Fruit fly (Drosophila melanogaster): Measurements from ENCODE around the gene CG18302.

CG18302 gene

DNA sequence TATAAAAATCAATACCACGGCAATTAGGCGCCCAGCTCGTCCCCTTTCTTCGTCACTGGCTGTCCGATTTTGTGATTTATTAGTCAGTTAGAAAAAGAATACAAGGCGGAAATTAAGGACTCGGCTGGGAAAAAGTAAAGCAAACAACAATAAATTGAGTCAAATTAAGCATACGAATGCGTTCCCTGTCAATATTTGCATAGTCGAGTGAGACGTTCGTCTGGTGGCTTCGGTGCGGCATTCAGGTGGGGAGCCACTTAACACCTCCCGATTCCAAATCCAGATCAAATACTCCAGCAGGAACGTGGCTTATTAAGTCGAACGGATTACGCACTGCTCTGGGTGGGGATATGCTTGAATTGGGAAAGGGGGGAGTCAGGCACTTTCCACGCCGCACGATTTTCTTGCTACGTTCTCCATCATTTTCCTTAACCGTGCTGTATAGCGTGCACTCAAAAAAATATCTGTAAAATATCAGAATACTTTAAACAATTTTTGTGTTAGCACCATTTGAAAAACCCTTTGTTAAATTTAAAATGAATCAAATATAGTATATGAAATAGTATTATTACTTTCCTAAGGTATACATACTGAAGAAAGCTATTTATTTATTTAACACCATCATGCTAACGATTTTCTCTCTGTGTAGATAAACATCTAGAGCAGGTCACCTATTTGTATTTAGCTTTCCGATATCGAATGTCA, 9.1 kb downstream of the CG18302 start:
- TF ChIP-seq CG17801 (GFP tag; optimal IDR thresholded peaks at IDR 0.05; ENCODE audit: partially characterized antibody) = no peak

DNA sequence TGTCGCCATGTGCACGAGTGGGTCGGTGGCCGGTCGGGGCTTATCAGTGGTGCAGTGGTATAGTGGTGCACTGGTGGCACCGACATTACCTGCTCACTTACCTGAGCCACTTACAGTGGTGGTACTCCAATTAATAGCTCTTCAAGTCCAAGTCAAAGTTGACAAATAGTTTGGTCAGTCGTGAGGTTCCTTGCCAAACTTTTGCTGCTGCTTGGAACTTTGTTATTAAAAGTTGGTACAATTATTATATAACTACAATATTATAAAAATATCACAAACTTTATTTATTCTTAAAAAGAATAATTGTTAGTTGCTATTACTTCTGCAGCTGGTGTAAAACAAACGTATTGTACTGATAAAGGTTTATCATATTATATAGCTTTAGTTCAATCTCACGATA, 9.9 kb downstream of the CG18302 start:
- no peak for TF ChIP-seq CG17801 (GFP tag; optimal IDR thresholded peaks at IDR 0.05; ENCODE audit: partially characterized antibody)

DNA sequence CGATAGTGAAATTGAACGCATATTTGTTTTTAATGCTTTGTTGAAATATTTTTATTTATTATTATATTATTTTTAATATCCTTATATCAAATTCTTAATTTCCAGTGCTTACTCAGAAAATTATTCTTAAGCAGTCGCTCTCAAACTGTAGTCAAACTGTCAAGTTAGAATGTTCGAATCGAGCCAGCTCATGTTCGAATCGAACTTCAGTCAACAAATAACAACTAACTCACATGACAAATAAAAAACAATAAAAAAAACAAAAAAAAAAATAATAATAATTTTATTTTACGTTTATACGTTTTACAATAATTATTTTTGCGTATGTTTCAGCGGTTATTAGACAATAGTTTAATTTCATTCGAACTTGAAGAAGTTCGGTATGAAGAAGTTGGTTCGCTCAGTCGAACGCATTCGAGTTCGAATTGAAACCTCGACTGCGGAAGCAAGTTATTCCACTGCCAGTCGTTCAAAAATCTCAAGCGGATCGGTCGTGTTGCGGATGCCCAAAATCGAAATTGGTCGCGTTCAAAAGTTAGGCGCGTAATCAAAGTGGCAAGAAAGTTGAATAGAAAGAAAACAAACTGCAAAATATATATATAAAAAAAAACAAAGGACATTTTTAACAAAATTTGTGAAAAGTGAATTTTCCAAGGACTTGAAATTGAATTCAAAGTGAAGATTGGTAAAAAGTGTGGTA, 10.4 kb downstream of the CG18302 start, which contains the start of gene Trim9:
Trim9 (plus strand) TSS at position 463 of the 700 bp plus-strand sequence.
- no peak for TF ChIP-seq CG17801 (GFP tag; optimal IDR thresholded peaks at IDR 0.05; ENCODE audit: partially characterized antibody)

DNA sequence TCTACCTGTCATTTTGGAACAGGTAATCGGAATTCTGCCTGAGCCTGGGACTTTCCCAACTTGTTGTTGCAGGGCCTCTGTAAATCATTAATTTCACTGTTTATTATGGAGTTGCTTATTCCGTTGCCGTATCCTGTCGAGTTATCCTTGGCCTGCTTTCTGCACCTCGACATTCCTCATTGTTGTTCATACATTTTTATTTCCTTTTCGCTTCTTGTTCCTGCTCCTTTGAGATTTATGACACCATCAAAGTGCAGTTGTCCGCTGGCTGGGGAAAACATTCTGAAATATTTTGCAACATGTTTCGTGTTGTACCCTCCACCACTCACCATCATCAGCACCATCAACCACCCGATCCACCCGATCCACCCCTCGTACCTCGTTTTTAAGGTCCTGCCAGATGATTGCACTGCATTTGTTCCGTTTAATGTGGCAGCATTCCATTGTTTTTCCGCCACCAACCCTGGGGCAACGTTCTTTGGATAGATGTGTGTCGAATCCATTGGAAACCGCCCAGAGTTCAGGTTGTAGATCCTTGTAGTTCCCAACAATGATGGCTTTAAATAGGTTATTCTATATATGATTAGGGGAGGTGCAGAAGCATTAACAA, 14.8 kb downstream of the CG18302 start:
- TF ChIP-seq CG17801 (GFP tag; optimal IDR thresholded peaks at IDR 0.05; ENCODE audit: partially characterized antibody) = no peak

DNA sequence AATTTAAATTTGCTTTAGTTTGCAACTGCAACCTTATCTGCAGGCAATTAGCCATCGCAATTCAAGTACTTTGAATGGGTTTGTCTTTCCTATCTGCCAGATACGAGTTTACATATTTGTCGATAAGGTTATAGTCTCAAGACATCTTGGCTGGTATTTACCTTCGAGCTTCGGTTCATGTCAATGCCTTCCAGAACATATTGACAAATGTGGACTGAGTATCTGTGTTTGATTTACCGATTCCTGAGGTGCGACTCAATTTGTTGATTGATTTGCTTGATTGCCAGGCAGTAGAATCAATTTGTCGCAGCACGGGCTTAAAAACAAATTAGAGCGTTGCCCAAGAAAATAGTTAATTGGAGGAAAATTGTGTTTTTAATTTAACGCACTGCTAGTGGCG, 18.7 kb downstream of the CG18302 start:
- no peak for TF ChIP-seq CG17801 (GFP tag; optimal IDR thresholded peaks at IDR 0.05; ENCODE audit: partially characterized antibody)

DNA sequence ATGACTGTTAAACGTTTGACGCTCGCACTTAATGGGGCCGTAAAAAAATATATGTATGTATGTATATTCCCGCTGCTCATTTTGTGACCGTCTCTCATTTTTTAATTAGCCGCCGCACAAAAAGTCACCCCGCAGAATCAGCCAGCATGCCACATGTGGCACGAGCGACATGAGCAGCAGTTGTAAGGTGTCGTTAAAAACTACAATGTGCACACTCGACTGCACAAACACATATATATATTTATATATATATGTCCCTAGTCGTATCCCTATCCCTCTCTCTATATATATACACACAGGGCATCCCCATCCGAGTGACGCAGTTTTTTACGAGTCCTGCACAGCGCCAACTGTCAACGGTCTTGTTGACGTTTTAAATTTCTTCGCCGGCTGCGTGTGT, 19.6 kb downstream of the CG18302 start:
- TF ChIP-seq CG17801 (GFP tag; optimal IDR thresholded peaks at IDR 0.05; ENCODE audit: partially characterized antibody) = no peak

DNA sequence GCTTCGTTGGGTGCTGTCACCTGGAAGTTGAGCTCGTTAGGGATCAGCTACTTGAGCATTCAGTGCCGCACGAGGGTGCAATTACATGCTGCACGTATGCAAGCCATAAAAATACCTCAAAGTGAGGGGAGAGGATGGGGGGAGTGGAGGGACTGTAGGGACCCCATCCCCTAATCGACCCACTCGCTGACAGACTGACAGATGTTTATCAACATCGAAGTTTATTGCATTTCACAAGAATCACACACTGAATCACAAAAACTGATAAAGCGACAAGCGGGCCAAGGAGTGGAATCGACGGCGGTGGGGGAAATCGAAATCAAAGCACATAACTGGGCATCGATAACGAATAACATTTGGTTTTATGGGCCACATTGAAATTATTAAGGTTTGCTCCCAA, 20.6 kb downstream of the CG18302 start:
- TF ChIP-seq CG17801 (GFP tag; optimal IDR thresholded peaks at IDR 0.05; ENCODE audit: partially characterized antibody) = no peak

DNA sequence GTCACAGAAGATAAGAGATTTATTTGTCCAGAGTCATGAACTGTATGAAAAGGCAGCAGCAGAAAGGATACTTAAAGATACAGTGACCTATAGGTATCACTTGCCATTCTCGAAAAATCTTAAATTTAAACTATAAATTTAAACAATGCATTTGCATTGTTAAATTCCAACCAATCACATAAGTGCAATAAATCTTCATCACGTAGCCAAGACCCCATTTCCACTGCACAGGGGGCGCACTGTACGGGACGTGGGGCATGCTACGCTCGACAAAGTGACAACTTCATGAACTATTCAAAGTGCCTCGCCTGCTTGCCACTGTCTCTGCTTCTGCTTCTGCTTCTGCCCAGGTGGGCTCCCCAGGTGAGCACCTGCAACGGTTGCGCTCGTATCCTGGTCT, 21.1 kb downstream of the CG18302 start:
- TF ChIP-seq CG17801 (GFP tag; optimal IDR thresholded peaks at IDR 0.05; ENCODE audit: partially characterized antibody) = no peak

DNA sequence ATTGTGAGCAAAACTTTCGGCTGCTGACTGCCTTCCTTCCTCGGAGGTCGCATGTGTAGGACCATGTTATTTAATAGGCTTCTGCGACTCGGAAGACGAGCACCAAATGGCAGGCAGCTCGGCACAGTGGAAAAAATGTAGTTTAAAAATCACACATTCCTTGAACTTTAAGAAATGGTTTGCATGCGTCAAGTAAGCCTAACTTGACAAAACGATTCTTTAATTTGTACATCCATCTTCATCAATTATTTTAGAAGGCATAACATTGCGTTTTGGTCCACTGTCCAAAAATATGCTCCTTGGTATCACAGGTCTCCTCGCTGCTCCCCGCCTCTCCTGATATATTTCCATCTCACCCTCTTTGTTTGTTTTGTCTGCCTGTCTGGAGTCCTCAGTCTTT, 31.6 kb downstream of the CG18302 start:
- TF ChIP-seq CG17801 (GFP tag; optimal IDR thresholded peaks at IDR 0.05; ENCODE audit: partially characterized antibody) = no peak

DNA sequence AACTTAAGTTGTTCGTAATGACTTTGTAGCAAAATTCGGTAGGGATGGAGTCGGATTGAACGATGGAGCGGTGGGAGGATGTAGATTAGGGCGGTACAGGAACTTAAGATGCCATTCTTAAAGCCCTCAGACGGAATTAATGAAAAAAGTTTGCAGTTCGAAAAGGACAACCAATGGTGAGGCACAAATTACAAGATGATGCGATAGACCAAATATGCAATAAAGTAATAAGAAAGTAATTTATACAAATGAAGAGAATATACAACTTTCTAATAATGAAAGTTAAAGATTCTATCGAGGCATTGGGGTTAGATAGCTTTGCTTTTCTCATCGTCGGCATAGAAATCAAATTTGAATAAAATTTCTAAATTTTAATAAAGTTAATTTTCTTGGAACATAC, 32.8 kb downstream of the CG18302 start, which contains the start of gene CG6138:
CG6138 (plus strand) TSS at position 301 of the 400 bp plus-strand sequence.
- no peak for TF ChIP-seq CG17801 (GFP tag; optimal IDR thresholded peaks at IDR 0.05; ENCODE audit: partially characterized antibody)

DNA sequence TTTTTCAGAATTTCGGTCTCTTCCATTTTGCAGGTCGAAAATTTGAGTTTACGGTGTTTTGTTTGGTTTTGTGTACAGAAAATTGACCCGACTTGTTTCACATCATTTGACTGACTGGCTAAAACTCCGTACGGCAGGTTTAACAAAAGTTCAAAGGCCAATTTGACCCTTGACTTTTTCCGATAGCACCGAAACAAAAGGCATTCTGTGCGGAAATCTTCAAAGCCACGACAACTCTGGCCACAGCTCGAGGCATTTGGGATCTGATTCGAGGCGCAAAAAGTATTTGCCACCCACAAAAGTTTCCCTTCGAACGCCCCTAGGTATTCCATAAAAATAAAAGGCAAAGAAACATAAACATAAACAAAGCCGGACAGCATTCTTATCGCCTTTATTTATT, 43.6 kb downstream of the CG18302 start, which contains the start of gene w-cup:
w-cup (minus strand) TSS at position 101 of the 400 bp plus-strand sequence.
- TF ChIP-seq CG17801 (GFP tag; optimal IDR thresholded peaks at IDR 0.05; ENCODE audit: partially characterized antibody) = no peak

DNA sequence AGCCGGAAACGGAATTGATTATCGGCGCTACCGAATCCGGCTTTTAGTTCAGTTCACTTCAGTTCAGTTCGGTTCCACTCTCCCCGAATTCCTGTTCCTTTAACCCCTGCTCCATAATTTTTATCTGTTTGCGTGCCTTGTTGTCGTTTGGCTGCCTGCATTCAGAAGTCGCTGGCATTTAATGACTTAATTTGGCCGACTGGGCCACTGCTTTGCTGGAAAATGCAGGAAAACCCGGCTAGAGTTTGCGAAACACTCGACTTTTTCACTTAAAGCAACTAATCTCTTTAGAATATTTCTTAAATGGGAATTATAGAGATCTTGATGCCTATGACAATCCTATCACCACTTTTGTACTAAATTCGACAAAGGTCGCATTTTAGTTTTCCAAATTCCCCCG, 45.3 kb downstream of the CG18302 start, which contains the start of gene CG34160:
CG34160 (plus strand) TSS at position 301 of the 400 bp plus-strand sequence.
- no peak for TF ChIP-seq CG17801 (GFP tag; optimal IDR thresholded peaks at IDR 0.05; ENCODE audit: partially characterized antibody)

DNA sequence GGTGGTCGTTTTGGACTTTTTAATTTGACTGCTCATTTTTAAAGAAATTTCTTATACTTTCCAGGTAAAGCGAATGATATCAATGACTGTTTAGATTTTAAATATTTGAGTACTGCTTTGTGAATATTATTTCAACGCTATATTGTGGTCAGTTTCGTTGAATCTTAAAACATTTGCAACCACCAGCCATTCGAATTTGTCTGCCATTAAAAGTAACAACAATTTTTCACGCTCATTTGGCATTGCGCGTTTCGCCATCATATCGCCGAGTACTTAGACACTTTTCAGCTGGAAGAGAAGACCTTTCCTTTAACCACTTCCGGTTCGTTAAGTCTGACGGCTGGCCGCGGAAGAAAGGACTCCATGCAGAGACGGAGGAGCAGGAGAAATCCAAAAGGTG, 47.5 kb downstream of the CG18302 start, which contains the start of gene CG34161:
CG34161 (minus strand) TSS at position 101 of the 400 bp plus-strand sequence.
- no peak for TF ChIP-seq CG17801 (GFP tag; optimal IDR thresholded peaks at IDR 0.05; ENCODE audit: partially characterized antibody)
